Comparison of ENCODE assay signal across 5 worm cellular contexts in the genomic region with DNA sequence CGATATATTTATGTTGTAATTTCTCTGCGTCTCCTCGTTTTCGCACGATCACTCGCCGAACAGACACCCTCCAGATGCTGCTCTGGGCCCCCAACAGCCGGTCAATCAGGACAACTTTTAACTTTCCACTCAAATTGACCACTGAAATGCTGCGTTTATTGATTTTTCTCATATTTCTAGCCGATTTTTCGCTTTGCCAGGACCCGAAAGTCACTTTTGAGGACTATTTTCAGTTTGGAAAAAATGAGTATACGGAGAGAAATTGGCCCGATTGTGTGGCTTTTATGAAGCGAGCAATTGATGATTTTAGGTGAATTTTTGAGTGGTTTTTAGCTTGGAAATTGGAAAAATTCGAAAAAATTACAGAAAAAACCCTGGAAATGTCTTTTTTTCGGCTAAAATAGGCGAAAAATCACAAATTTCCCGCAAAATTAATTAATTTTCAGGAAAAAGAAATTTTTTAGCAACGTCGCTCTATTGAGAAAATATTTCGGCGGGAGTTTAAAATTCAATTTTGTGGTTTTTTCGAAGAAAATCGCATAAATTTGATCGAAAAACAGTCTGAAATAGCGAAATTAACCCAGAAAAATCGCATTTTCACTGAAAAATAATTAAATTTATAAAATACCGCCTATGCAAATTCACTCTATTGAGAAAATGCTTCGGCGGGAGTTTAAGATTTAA.
A peak's percentile ranks its signal among the peaks of the same experiment; 100 is the strongest.
TF ChIP-seq lines count a peak whose summit lies in the region.

A gene (plus strand): TSS at position 73 of the 684 bp plus-strand sequence.

TF ChIP-seq in whole organism, L1 larva, 84 proteins besides CTCF, POLR2A, EP300 and RAD21 (continues in another document):
- TF ChIP-seq efl-3 (GFP tag; optimal IDR thresholded peaks at IDR 0.05; lab: Kevin White, UChicago), result no peak
- no peak for TF ChIP-seq ceh-82 (tag; optimal IDR thresholded peaks at IDR 0.05; lab: Kevin White, UChicago)
- no peak for TF ChIP-seq pag-3 (tag; optimal IDR thresholded peaks at IDR 0.05; lab: Kevin White, UChicago; ENCODE audit: borderline replicate concordance, insufficient read depth)
- TF ChIP-seq efl-1 (optimal IDR thresholded peaks at IDR 0.05; lab: Kevin White, UChicago), result no peak
- peak; percentile 38 to 49 for TF ChIP-seq efl-1 (GFP tag; optimal IDR thresholded peaks at IDR 0.05 in 1 of 2; lab: Kevin White, UChicago)
- TF ChIP-seq hlh-17 (GFP tag; optimal IDR thresholded peaks at IDR 0.05; lab: Kevin White, UChicago; ENCODE audit: borderline replicate concordance), result no peak
- TF ChIP-seq nhr-11 (tag; optimal IDR thresholded peaks at IDR 0.05; lab: Kevin White, UChicago), result no peak
- TF ChIP-seq nhr-85 (tag; lab: Kevin White, UChicago), result peak; percentile 21
- TF ChIP-seq pqm-1 (tag; optimal IDR thresholded peaks at IDR 0.05; lab: Kevin White, UChicago), result no peak
- no peak for TF ChIP-seq vab-15 (tag; optimal IDR thresholded peaks at IDR 0.05; lab: Kevin White, UChicago)
- no peak for TF ChIP-seq mef-2 (tag; optimal IDR thresholded peaks at IDR 0.05; lab: Kevin White, UChicago)
- no peak for TF ChIP-seq lin-39 (tag; optimal IDR thresholded peaks at IDR 0.05; lab: Kevin White, UChicago)
- peak in 1 of 3 experiments; percentile 39 for TF ChIP-seq dpl-1 (GFP tag; optimal IDR thresholded peaks at IDR 0.05; lab: Kevin White, UChicago)
- no peak for TF ChIP-seq pax-3 (tag; optimal IDR thresholded peaks at IDR 0.05; lab: Kevin White, UChicago)
- no peak for TF ChIP-seq snu-23 (GFP tag; optimal IDR thresholded peaks at IDR 0.05; lab: Kevin White, UChicago)
- no peak for TF ChIP-seq lsy-2 (tag; optimal IDR thresholded peaks at IDR 0.05; lab: Kevin White, UChicago)
- no peak for TF ChIP-seq nhr-71 (tag; optimal IDR thresholded peaks at IDR 0.05; lab: Kevin White, UChicago)

TF ChIP-seq in whole organism, L4 larva, 104 proteins besides CTCF, POLR2A, EP300 and RAD21 (continues in another document):
- TF ChIP-seq aha-1 (tag; lab: Kevin White, UChicago) (peak; percentile 98), gei-8 (GFP tag; optimal IDR thresholded peaks at IDR 0.05; lab: Kevin White, UChicago) (no peak), nhr-111 (GFP tag; optimal IDR thresholded peaks at IDR 0.05; lab: Kevin White, UChicago) (no peak), ceh-82 (tag; optimal IDR thresholded peaks at IDR 0.05; lab: Kevin White, UChicago) (no peak), lin-38 (GFP tag; IDR thresholded peaks at IDR 0.05; lab: Robert Waterston, UW) (peak; percentile 74), zip-2 (tag; optimal IDR thresholded peaks at IDR 0.05; lab: Kevin White, UChicago) (no peak), pqm-1 (tag; optimal IDR thresholded peaks at IDR 0.05; lab: Kevin White, UChicago) (no peak), mes-2 (tag; optimal IDR thresholded peaks at IDR 0.05; lab: Kevin White, UChicago; ENCODE audit: poor library complexity, severe bottlenecking) (no peak), lsy-2 (tag; optimal IDR thresholded peaks at IDR 0.05; lab: Kevin White, UChicago) (peak in 1 of 2 experiments; percentile 0), F37D6.2 (tag; optimal IDR thresholded peaks at IDR 0.05; lab: Kevin White, UChicago) (no peak), snpc-1.2 (GFP tag; IDR thresholded peaks at IDR 0.05; lab: Robert Waterston, UW) (peak; percentile 51; the same call in 1 of the 2 replicates), unc-130 (GFP tag; optimal IDR thresholded peaks at IDR 0.05; lab: Kevin White, UChicago) (no peak), Y48G9A.11 (GFP tag; IDR thresholded peaks at IDR 0.05; lab: Robert Waterston, UW) (no peak), dmd-6 (GFP tag; IDR thresholded peaks at IDR 0.05; lab: Robert Waterston, UW) (no peak), rbr-2 (tag; optimal IDR thresholded peaks at IDR 0.05; lab: Kevin White, UChicago) (no peak), lin-39 (tag; optimal IDR thresholded peaks at IDR 0.05; lab: Kevin White, UChicago) (no peak), nhr-25 (tag; optimal IDR thresholded peaks at IDR 0.05; lab: Kevin White, UChicago; ENCODE audit: borderline replicate concordance, insufficient read depth) (no peak)

TF ChIP-seq in whole organism, late embryonic, 69 proteins besides CTCF, POLR2A, EP300 and RAD21:
- TF ChIP-seq ceh-31 (tag; optimal IDR thresholded peaks at IDR 0.05; lab: Kevin White, UChicago), result no peak
- no peak for TF ChIP-seq elt-4 (tag; optimal IDR thresholded peaks at IDR 0.05; lab: Kevin White, UChicago)
- TF ChIP-seq hlh-8 (tag; optimal IDR thresholded peaks at IDR 0.05; lab: Kevin White, UChicago), result peak; percentile 71
- no peak for TF ChIP-seq rnt-1 (tag; optimal IDR thresholded peaks at IDR 0.05; lab: Kevin White, UChicago)

TF ChIP-seq in whole organism, mixed stage, embryonic, 35 proteins besides CTCF, POLR2A, EP300 and RAD21:
- TF ChIP-seq ceh-83 (GFP tag; optimal IDR thresholded peaks at IDR 0.05; lab: Kevin White, UChicago) (no peak), elt-1 (tag; optimal IDR thresholded peaks at IDR 0.05; lab: Kevin White, UChicago; ENCODE audit: borderline replicate concordance, insufficient read depth) (no peak), sptf-1 (tag; optimal IDR thresholded peaks at IDR 0.05; lab: Kevin White, UChicago) (no peak), flh-1 (GFP tag; optimal IDR thresholded peaks at IDR 0.05; lab: Kevin White, UChicago) (no peak), hlh-1 (tag; optimal IDR thresholded peaks at IDR 0.05; lab: Kevin White, UChicago) (peak; percentile 74), nhr-237 (tag; optimal IDR thresholded peaks at IDR 0.05; lab: Kevin White, UChicago) (no peak), unc-62 (GFP tag; optimal IDR thresholded peaks at IDR 0.05; lab: Kevin White, UChicago) (no peak), blmp-1 (tag; optimal IDR thresholded peaks at IDR 0.05; lab: Kevin White, UChicago) (no peak), lin-13 (tag; optimal IDR thresholded peaks at IDR 0.05; lab: Kevin White, UChicago) (no peak), ztf-11 (tag; optimal IDR thresholded peaks at IDR 0.05; lab: Kevin White, UChicago) (no peak), lsy-2 (tag; optimal IDR thresholded peaks at IDR 0.05; lab: Kevin White, UChicago) (no peak), ceh-43 (GFP tag; optimal IDR thresholded peaks at IDR 0.05; lab: Kevin White, UChicago) (no peak), tbx-8 (GFP tag; optimal IDR thresholded peaks at IDR 0.05; lab: Kevin White, UChicago) (no peak), nhr-12 (tag; optimal IDR thresholded peaks at IDR 0.05; lab: Kevin White, UChicago) (no peak), mls-2 (tag; optimal IDR thresholded peaks at IDR 0.05; lab: Kevin White, UChicago) (no peak), nhr-2 (tag; optimal IDR thresholded peaks at IDR 0.05; lab: Kevin White, UChicago) (peak; percentile 29)

TF ChIP-seq in whole organism, young adult, 124 proteins besides CTCF, POLR2A, EP300 and RAD21 (continues in another document):
- TF ChIP-seq F55B11.4 (tag; optimal IDR thresholded peaks at IDR 0.05; lab: Kevin White, UChicago; ENCODE audit: borderline replicate concordance, insufficient read depth) (no peak), nfyb-1 (GFP tag; IDR thresholded peaks at IDR 0.05; lab: Robert Waterston, UW) (no peak), rec-8 (tag; optimal IDR thresholded peaks at IDR 0.05; lab: Kevin White, UChicago) (no peak), hmg-20 (GFP tag; IDR thresholded peaks at IDR 0.05; lab: Robert Waterston, UW) (no peak), bed-1 (GFP tag; IDR thresholded peaks at IDR 0.05; lab: Robert Waterston, UW) (0 out of 2 replicates have a peak, but pooled peaks have one; percentile 13), mel-28 (tag; optimal IDR thresholded peaks at IDR 0.05; lab: Kevin White, UChicago; ENCODE audit: borderline replicate concordance) (no peak), Y79H2A.3 (GFP tag; conservative IDR thresholded peaks at IDR 0.05; lab: Robert Waterston, UW) (peak; percentile 53; the same call in 1 of the 2 replicates), hrde-1 (tag; optimal IDR thresholded peaks at IDR 0.05; lab: Kevin White, UChicago; ENCODE audit: borderline replicate concordance) (peak; percentile 74), ceh-91 (GFP tag; IDR thresholded peaks at IDR 0.05; lab: Robert Waterston, UW) (no peak), rcor-1 (GFP tag; IDR thresholded peaks at IDR 0.05; lab: Robert Waterston, UW) (no peak), ztf-26 (tag; optimal IDR thresholded peaks at IDR 0.05; lab: Kevin White, UChicago) (no peak), hsf-1 (GFP tag; IDR thresholded peaks at IDR 0.05; lab: Robert Waterston, UW) (no peak; the same call in 1 of the 2 replicates), hmg-1.2 (GFP tag; IDR thresholded peaks at IDR 0.05; lab: Robert Waterston, UW) (peak; percentile 41), F39B2.1 (GFP tag; IDR thresholded peaks at IDR 0.05; lab: Robert Waterston, UW) (no peak), hlh-26 (GFP tag; conservative IDR thresholded peaks at IDR 0.05; lab: Robert Waterston, UW) (no peak), mxl-1 (tag; optimal IDR thresholded peaks at IDR 0.05; lab: Kevin White, UChicago) (no peak), efl-1 (GFP tag; optimal IDR thresholded peaks at IDR 0.05; lab: Kevin White, UChicago) (no peak), snpc-1.3 (tag; optimal IDR thresholded peaks at IDR 0.05; lab: Kevin White, UChicago; ENCODE audit: insufficient read depth) (no peak), chd-7 (tag; optimal IDR thresholded peaks at IDR 0.05; lab: Kevin White, UChicago) (no peak), F10E7.11 (tag; optimal IDR thresholded peaks at IDR 0.05; lab: Kevin White, UChicago) (no peak), lsl-1 (GFP tag; optimal IDR thresholded peaks at IDR 0.05; lab: Kevin White, UChicago) (no peak), gei-17 (GFP tag; optimal IDR thresholded peaks at IDR 0.05; lab: Kevin White, UChicago) (no peak), D2030.7 (GFP tag; IDR thresholded peaks at IDR 0.05; lab: Robert Waterston, UW) (peak; percentile 42; the same call in 1 of the 2 replicates), akir-1 (GFP tag; optimal IDR thresholded peaks at IDR 0.05; lab: Kevin White, UChicago) (no peak), pbrm-1 (GFP tag; IDR thresholded peaks at IDR 0.05; lab: Robert Waterston, UW) (peak; percentile 48; the same call in 1 of the 2 replicates), nhr-90 (tag; optimal IDR thresholded peaks at IDR 0.05; lab: Kevin White, UChicago) (peak; percentile 12), B0261.1 (tag; optimal IDR thresholded peaks at IDR 0.05; lab: Kevin White, UChicago) (no peak), aptf-2 (GFP tag; conservative IDR thresholded peaks at IDR 0.05; lab: Robert Waterston, UW) (no peak), nhr-179 (tag; optimal IDR thresholded peaks at IDR 0.05; lab: Kevin White, UChicago) (no peak), ztf-18 (tag; optimal IDR thresholded peaks at IDR 0.05; lab: Kevin White, UChicago) (peak; percentile 75), bed-2 (GFP tag; IDR thresholded peaks at IDR 0.05; lab: Robert Waterston, UW) (no peak), aptf-3 (GFP tag; IDR thresholded peaks at IDR 0.05; lab: Robert Waterston, UW) (no peak), snpc-4 (GFP tag; optimal IDR thresholded peaks at IDR 0.05; lab: Kevin White, UChicago) (no peak), snpc-4 (tag; optimal IDR thresholded peaks at IDR 0.05; lab: Kevin White, UChicago) (peak in 3 of 4 experiments; percentile 25 to 88 (median 46)), die-1 (tag; optimal IDR thresholded peaks at IDR 0.05; lab: Kevin White, UChicago) (no peak)
